Worm (Caenorhabditis elegans): ENCODE measurements around the gene F08F3.6.

DNA sequence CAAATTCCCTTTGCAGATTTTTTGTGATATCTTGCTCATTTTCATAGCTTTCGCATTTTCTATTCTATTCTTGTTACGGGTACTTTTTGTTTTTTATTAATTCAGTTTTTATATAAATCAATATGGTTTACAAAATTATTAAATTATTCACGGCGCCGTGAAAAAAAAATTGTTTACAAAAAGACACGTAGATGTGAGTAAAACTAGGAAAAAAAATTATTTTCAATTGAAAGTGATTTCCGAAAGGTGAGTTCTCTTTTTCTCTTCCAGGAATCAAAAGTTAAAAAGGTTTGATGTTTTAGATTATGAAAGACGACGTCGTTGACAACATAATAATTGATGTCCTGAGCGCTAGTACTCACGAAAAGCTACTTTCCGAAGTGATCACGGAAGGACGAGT lies 11.6 kb downstream of the F08F3.6 start, which contains the start of gene C25A6.1:
- TF ChIP-seq W03F9.2 (tag; optimal IDR thresholded peaks at IDR 0.05), result no peak
- no peak for TF ChIP-seq dao-5 (tag; optimal IDR thresholded peaks at IDR 0.05)
